Worm (Caenorhabditis elegans): ENCODE data around the gene C09G9.3.

- TF ChIP-seq him-1 (tag; optimal IDR thresholded peaks at IDR 0.05) (no peak), dao-5 (tag; optimal IDR thresholded peaks at IDR 0.05) (no peak), W03F9.2 (tag; optimal IDR thresholded peaks at IDR 0.05) (peak; percentile 26)
These were observed 15.7 kb upstream of the C09G9.3 start, which contains the start of gene oma-1 for ce11 chrIV:8888525-8889026.
